Worm (Caenorhabditis elegans) whole organism, L3 larva: ENCODE data around the gene clec-170.

ENCODE experiments used
- aly-2 ChIP-seq: fragments of 150-350 bp; optimal IDR thresholded peaks from 2 replicates; lab custom pipeline; 2014; ENCODE audit warnings: missing biosample characterization, missing genetic modification characterization
- lin-15B ChIP-seq: fragments of 150-350 bp; optimal IDR thresholded peaks from 2 replicates; lab custom pipeline; 2014; ENCODE audit warnings: missing biosample characterization, missing genetic modification characterization

DNA sequence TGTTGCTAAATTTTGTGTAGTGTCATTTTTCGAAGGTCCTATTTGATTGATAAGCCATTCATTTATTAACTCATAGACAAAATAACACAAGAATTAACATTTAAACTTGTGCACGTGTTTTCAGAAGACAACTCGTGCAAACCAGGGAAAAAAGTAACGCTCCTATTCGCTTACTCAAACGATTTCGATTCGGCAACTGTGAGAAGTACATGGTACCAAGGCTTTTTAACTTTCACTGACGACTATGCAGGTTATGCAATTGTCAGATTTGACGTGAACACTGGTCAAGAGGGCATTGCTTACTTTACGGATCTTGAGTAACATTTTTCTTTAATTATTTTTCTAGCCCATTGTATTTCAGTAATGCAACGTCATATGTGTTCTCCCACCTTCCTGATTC is 4.7 kb upstream of the clec-170 start:
- TF ChIP-seq aly-2 (tag; lab: Kevin White, UChicago): no peak
- TF ChIP-seq lin-15B: no peak
